Fruit fly (Drosophila melanogaster): ENCODE measurements around the gene CG32982.

The CG32982 gene

DNA sequence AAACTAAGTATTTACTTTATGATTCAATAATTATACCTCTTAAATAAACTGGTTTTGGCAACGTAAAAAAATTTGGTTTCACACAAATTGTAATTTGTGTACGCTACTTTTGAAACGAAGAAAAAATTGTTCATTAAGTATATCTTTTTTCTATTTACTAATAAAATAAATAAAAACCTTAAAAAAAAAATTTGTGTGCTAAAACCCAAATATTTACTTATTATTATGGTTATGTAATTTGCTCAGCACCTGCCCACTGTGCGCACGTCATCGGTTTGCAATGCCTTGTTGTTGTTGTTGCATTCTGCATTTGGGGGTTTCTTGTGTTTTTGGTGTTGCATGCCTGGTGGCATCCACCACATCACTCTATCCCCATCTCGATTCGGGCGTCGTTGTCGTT lies 81.6 kb downstream of the CG32982 start (continued):
- TF ChIP-seq CG12659 (GFP tag; optimal IDR thresholded peaks at IDR 0.05) (peak; percentile 17), CG30020 (tag; optimal IDR thresholded peaks at IDR 0.05) (no peak), CG17829 (tag; optimal IDR thresholded peaks at IDR 0.05) (peak; percentile 29), CG17802 (tag; optimal IDR thresholded peaks at IDR 0.05) (peak; percentile 8), pum (GFP tag; optimal IDR thresholded peaks at IDR 0.05) (no peak), CG32767 (GFP tag; IDR thresholded peaks at IDR 0.05) (no peak), Abd-B (GFP tag; optimal IDR thresholded peaks at IDR 0.05) (peak; percentile 35), lilli (GFP tag; optimal IDR thresholded peaks at IDR 0.05) (no peak), CG9437 (GFP tag; optimal IDR thresholded peaks at IDR 0.05) (peak; percentile 8), Ravus (GFP tag; IDR thresholded peaks at IDR 0.05) (no peak), ab (GFP tag; optimal IDR thresholded peaks at IDR 0.05) (no peak), bsh (GFP tag; optimal IDR thresholded peaks at IDR 0.05) (peak; percentile 73 to 76), CG6254 (GFP tag; optimal IDR thresholded peaks at IDR 0.05) (peak; percentile 46), CG13287 (GFP tag; IDR thresholded peaks at IDR 0.05; ENCODE audit: partially characterized antibody) (no peak), croc (GFP tag; conservative IDR thresholded peaks at IDR 0.05) (peak; percentile 43; the same call in 2 of the 3 replicates), Pdp1 (GFP tag; optimal IDR thresholded peaks at IDR 0.05) (peak in 1 of 2 experiments; percentile 65), BtbVII (GFP tag; optimal IDR thresholded peaks at IDR 0.05) (no peak), CG12236 (GFP tag; optimal IDR thresholded peaks at IDR 0.05) (no peak), CG7556 (GFP tag; optimal IDR thresholded peaks at IDR 0.05) (peak; percentile 12), chinmo (GFP tag; IDR thresholded peaks at IDR 0.05; ENCODE audit: partially characterized antibody) (no peak), fd96Cb (tag; optimal IDR thresholded peaks at IDR 0.05) (peak; percentile 54), Sox102F (GFP tag; optimal IDR thresholded peaks at IDR 0.05) (peak; percentile 81), CG11723 (GFP tag; optimal IDR thresholded peaks at IDR 0.05) (peak; percentile 8), Hr51 (GFP tag; optimal IDR thresholded peaks at IDR 0.05) (peak in 1 of 2 experiments; percentile 82), CHES-1-like (GFP tag; optimal IDR thresholded peaks at IDR 0.05) (no peak), CG2129 (GFP tag; IDR thresholded peaks at IDR 0.05; ENCODE audit: partially characterized antibody) (no peak), Xbp1 (GFP tag; optimal IDR thresholded peaks at IDR 0.05) (peak; percentile 46), ATbp (GFP tag; optimal IDR thresholded peaks at IDR 0.05) (peak; percentile 72), ken (GFP tag; IDR thresholded peaks at IDR 0.05) (peak; percentile 20; the same call in 1 of the 3 replicates), ase (GFP tag; IDR thresholded peaks at IDR 0.05) (peak; percentile 34; the same call in 1 of the 3 replicates), sens (GFP tag) (peak; percentile 64), psq (GFP tag; optimal IDR thresholded peaks at IDR 0.05) (no peak), D19B (GFP tag; optimal IDR thresholded peaks at IDR 0.05) (no peak), disco-r (GFP tag; optimal IDR thresholded peaks at IDR 0.05) (no peak), CG6654 (GFP tag; optimal IDR thresholded peaks at IDR 0.05) (no peak), salm (tag; optimal IDR thresholded peaks at IDR 0.05) (peak; percentile 35), Fer2 (tag; optimal IDR thresholded peaks at IDR 0.05) (no peak), Ssrp (tag; optimal IDR thresholded peaks at IDR 0.05) (peak; percentile 61), otp (GFP tag; IDR thresholded peaks at IDR 0.05) (no peak), ssp (GFP tag; IDR thresholded peaks at IDR 0.05) (peak; percentile 25; the same call in 1 of the 2 replicates), scrt (GFP tag; optimal IDR thresholded peaks at IDR 0.05) (no peak), CG3281 (GFP tag; optimal IDR thresholded peaks at IDR 0.05) (no peak), slp2 (GFP tag; optimal IDR thresholded peaks at IDR 0.05) (no peak), dysf (GFP tag; IDR thresholded peaks at IDR 0.05) (peak; percentile 38; the same call in 1 of the 3 replicates), sisA (GFP tag; IDR thresholded peaks at IDR 0.05) (no peak; the same call in 1 of the 2 replicates), NFAT (GFP tag; IDR thresholded peaks at IDR 0.05) (no peak), CG5180 (GFP tag; optimal IDR thresholded peaks at IDR 0.05) (peak; percentile 19), mam (GFP tag; optimal IDR thresholded peaks at IDR 0.05) (no peak), jing (GFP tag; optimal IDR thresholded peaks at IDR 0.05) (no peak), sob (GFP tag; IDR thresholded peaks at IDR 0.05) (peak; percentile 28; the same call in 1 of the 2 replicates)

All from whole organism, embryonic.